Fruit fly (Drosophila melanogaster): Measurements from ENCODE around the gene GstO1.
A peak's percentile ranks its signal among the peaks of the same experiment; 100 is the strongest.

Gene GstO1

DNA sequence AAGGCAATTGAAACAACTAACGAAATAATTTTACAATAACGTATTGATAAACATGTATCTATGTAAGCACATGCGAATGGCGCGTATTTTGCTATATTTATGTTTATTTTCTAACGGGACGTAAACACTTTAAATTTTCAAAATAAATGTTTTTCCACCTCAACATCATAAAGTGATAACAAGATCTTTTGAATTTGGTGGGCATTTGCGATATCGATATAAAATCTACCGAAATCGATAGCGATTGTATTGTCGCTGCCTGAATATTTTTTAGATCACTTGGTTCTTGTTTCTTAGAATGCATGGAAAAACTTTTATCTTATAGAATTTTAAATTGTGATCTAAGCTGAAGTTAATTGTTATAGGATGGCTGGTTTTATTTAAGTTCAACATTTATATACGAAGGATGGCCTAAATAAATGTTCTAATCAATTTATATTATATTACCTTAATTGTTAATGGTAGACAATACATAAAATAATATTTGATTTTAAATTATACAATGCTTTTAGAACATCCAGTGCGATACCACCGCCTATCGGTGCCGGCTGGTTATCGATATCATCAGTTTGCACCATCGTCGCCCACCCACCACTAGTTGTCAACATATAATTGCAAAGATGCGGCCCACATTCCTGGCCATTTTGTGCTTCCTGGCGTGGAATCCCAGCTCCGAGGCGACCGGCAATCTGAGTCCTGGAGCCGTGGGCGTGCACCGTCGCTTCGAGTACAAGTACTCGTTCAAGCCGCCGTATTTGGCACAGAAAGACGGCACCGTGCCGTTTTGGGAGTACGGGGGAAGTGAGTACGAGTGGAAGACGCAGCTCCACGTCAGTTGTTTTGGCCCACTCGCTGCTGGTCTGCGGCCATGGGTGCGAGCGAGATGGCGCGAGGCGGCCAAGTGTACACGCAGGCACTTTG lies 10.0 kb upstream of the GstO1 start, which contains the start of gene ergic53 (continued):
- TF ChIP-seq CG15514 (GFP tag; optimal IDR thresholded peaks at IDR 0.05) (peak; percentile 28), ase (GFP tag; IDR thresholded peaks at IDR 0.05) (no peak), Pdp1 (GFP tag; optimal IDR thresholded peaks at IDR 0.05) (peak in 1 of 2 experiments; percentile 62), nerfin-2 (GFP tag; IDR thresholded peaks at IDR 0.05; ENCODE audit: partially characterized antibody) (peak; percentile 77), CG30020 (tag; optimal IDR thresholded peaks at IDR 0.05) (peak; percentile 18), Poxn (GFP tag; IDR thresholded peaks at IDR 0.05) (no peak), stc (GFP tag; IDR thresholded peaks at IDR 0.05) (no peak), nmo (GFP tag; optimal IDR thresholded peaks at IDR 0.05) (peak; percentile 31), Ada2b (GFP tag; IDR thresholded peaks at IDR 0.05) (no peak), hb (GFP tag; IDR thresholded peaks at IDR 0.05; ENCODE audit: partially characterized antibody) (peak; percentile 78), CG14860 (GFP tag; IDR thresholded peaks at IDR 0.05; ENCODE audit: partially characterized antibody) (peak; percentile 70; the same call in 2 of the 3 replicates), CG16863 (GFP tag; optimal IDR thresholded peaks at IDR 0.05) (no peak), Nf-YC (tag; optimal IDR thresholded peaks at IDR 0.05) (peak; percentile 52), CG18262 (tag; optimal IDR thresholded peaks at IDR 0.05) (peak; percentile 49), CG4617 (GFP tag; optimal IDR thresholded peaks at IDR 0.05; ENCODE audit: borderline replicate concordance) (peak; percentile 8), E2f2 (GFP tag; IDR thresholded peaks at IDR 0.05) (peak; percentile 88), mam (GFP tag; optimal IDR thresholded peaks at IDR 0.05) (no peak), slou (GFP tag; optimal IDR thresholded peaks at IDR 0.05) (no peak), CG17802 (tag; optimal IDR thresholded peaks at IDR 0.05) (no peak), CG7963 (GFP tag; IDR thresholded peaks at IDR 0.05; ENCODE audit: partially characterized antibody) (peak; percentile 73; the same call in 2 of the 3 replicates), lbe (GFP tag; optimal IDR thresholded peaks at IDR 0.05) (peak; percentile 27), CG11093 (GFP tag; IDR thresholded peaks at IDR 0.05) (no peak), scrt (GFP tag; optimal IDR thresholded peaks at IDR 0.05) (peak; percentile 38), Dip3 (GFP tag; optimal IDR thresholded peaks at IDR 0.05) (no peak), grau (tag; optimal IDR thresholded peaks at IDR 0.05) (peak; percentile 3), Dp (GFP tag; optimal IDR thresholded peaks at IDR 0.05) (peak; percentile 89), Fer1 (GFP tag; optimal IDR thresholded peaks at IDR 0.05) (peak; percentile 56), CG6175 (GFP tag; IDR thresholded peaks at IDR 0.05) (no peak), Ets97D (GFP tag; optimal IDR thresholded peaks at IDR 0.05) (no peak), gem (tag; optimal IDR thresholded peaks at IDR 0.05) (no peak), CG3281 (GFP tag; optimal IDR thresholded peaks at IDR 0.05) (peak; percentile 19), Dref (GFP tag; IDR thresholded peaks at IDR 0.05) (peak; percentile 82), GATAe (GFP tag; conservative IDR thresholded peaks at IDR 0.05) (no peak), repo (GFP tag; optimal IDR thresholded peaks at IDR 0.05) (peak; percentile 10), Adf1 (GFP tag; IDR thresholded peaks at IDR 0.05) (peak; percentile 41), CG6272 (GFP tag; IDR thresholded peaks at IDR 0.05) (no peak), Taf1 (GFP tag; IDR thresholded peaks at IDR 0.05) (no peak), CG6791 (GFP tag; IDR thresholded peaks at IDR 0.05; ENCODE audit: partially characterized antibody) (peak; percentile 84), row (GFP tag; IDR thresholded peaks at IDR 0.05) (0 out of 3 replicates have a peak, but pooled peaks have one; percentile 25), Doc3 (GFP tag; IDR thresholded peaks at IDR 0.05; ENCODE audit: partially characterized antibody) (peak; percentile 65; the same call in 2 of the 3 replicates), CG17361 (GFP tag; IDR thresholded peaks at IDR 0.05) (peak; percentile 59; the same call in 2 of the 3 replicates), unpg (GFP tag; optimal IDR thresholded peaks at IDR 0.05) (no peak), inv (GFP tag; IDR thresholded peaks at IDR 0.05; ENCODE audit: partially characterized antibody) (peak; percentile 56), CG3847 (GFP tag; IDR thresholded peaks at IDR 0.05) (no peak), mld (GFP tag; IDR thresholded peaks at IDR 0.05; ENCODE audit: partially characterized antibody) (peak; percentile 32; the same call in 2 of the 3 replicates), CG2116 (GFP tag; optimal IDR thresholded peaks at IDR 0.05) (peak; percentile 74), caup (GFP tag; optimal IDR thresholded peaks at IDR 0.05; ENCODE audit: severe bottlenecking) (no peak)

Measured in whole organism, embryonic.